Worm (Caenorhabditis elegans): ENCODE data around the gene pdf-1.
A peak's percentile ranks its signal among the peaks of the same experiment; 100 is the strongest.

- no peak for TF ChIP-seq lin-15B (tag; optimal IDR thresholded peaks at IDR 0.05)
- no peak for TF ChIP-seq zag-1 (tag; optimal IDR thresholded peaks at IDR 0.05)
- TF ChIP-seq unc-62 (GFP tag; optimal IDR thresholded peaks at IDR 0.05 in 1 of 2), result peak in 1 of 2 experiments; percentile 95
- TF ChIP-seq unc-62 (tag; optimal IDR thresholded peaks at IDR 0.05), result no peak
- no peak for TF ChIP-seq ztf-11 (tag; optimal IDR thresholded peaks at IDR 0.05)
- no peak for TF ChIP-seq aly-2 (tag; optimal IDR thresholded peaks at IDR 0.05)
- TF ChIP-seq rbr-2 (tag; optimal IDR thresholded peaks at IDR 0.05), result no peak
- no peak for TF ChIP-seq lin-39 (tag; optimal IDR thresholded peaks at IDR 0.05)
- no peak for TF ChIP-seq hlh-11 (tag; optimal IDR thresholded peaks at IDR 0.05)
Observed at ce11 chrIII:6955766-6956165, 43.5 kb upstream of the pdf-1 start.

All from whole organism, L4 larva.